Worm (Caenorhabditis elegans) whole organism, dauer: ENCODE measurements around the gene bgal-2.

ENCODE experiments used
- unc-62 ChIP-seq: sonication (generic microtip); optimal IDR thresholded peaks from 2 replicates; lab custom pipeline; 2017; ENCODE audit warnings: missing biosample characterization, missing genetic modification reagents, missing genetic modification characterization

bgal-2 gene

ce11 chrX:6836065-6836527 lies 51.9 kb downstream of the bgal-2 start, which contains the start of gene F41B4.3:
Gene F41B4.3 (minus strand): TSS chrX:6836115.
- TF ChIP-seq unc-62, result no peak
